Worm (Caenorhabditis elegans): ENCODE measurements around the gene clec-72.

ce11 chrIV:3956095-3956494, 11.5 kb downstream of the clec-72 start, which contains the start of gene clec-73:
- no peak for TF ChIP-seq hlh-30 (tag; optimal IDR thresholded peaks at IDR 0.05; ENCODE audit: insufficient read depth)
- TF ChIP-seq Y22D7AL.16 (tag; optimal IDR thresholded peaks at IDR 0.05) = no peak
- TF ChIP-seq che-1 (tag; optimal IDR thresholded peaks at IDR 0.05) = no peak
- TF ChIP-seq ceh-2 (tag; optimal IDR thresholded peaks at IDR 0.05) = no peak
- no peak for TF ChIP-seq ceh-24 (tag; optimal IDR thresholded peaks at IDR 0.05)
- TF ChIP-seq unc-55 (GFP tag; optimal IDR thresholded peaks at IDR 0.05) = no peak
- no peak for TF ChIP-seq pros-1 (tag; optimal IDR thresholded peaks at IDR 0.05)
- no peak for TF ChIP-seq hlh-15 (tag; optimal IDR thresholded peaks at IDR 0.05)
- TF ChIP-seq T23F11.4 (GFP tag; optimal IDR thresholded peaks at IDR 0.05) = no peak

Data from whole organism, late embryonic.